Fruit fly (Drosophila melanogaster): ENCODE measurements around the gene armi.

armi gene

dm6 chr3L:3424846-3425245 lies 36.3 kb upstream of the armi start, which contains the start of gene sty:
Gene sty, minus strand, starts transcription at chr3L:3424935.
- TF ChIP-seq svp (GFP tag) (no peak), ss (GFP tag; optimal IDR thresholded peaks at IDR 0.05) (no peak), pdm3 (GFP tag; optimal IDR thresholded peaks at IDR 0.05) (no peak), Sox102F (GFP tag; optimal IDR thresholded peaks at IDR 0.05) (no peak), spab (GFP tag; optimal IDR thresholded peaks at IDR 0.05) (no peak), cyc (GFP tag; optimal IDR thresholded peaks at IDR 0.05) (no peak), CG15336 (GFP tag; IDR thresholded peaks at IDR 0.05) (no peak), Hr39 (GFP tag; optimal IDR thresholded peaks at IDR 0.05) (no peak), CG8319 (GFP tag; optimal IDR thresholded peaks at IDR 0.05) (no peak), CG11762 (GFP tag; optimal IDR thresholded peaks at IDR 0.05; ENCODE audit: insufficient read depth) (no peak), CG6276 (GFP tag; optimal IDR thresholded peaks at IDR 0.05) (no peak), Sox15 (GFP tag; optimal IDR thresholded peaks at IDR 0.05) (no peak), CG6163 (GFP tag; IDR thresholded peaks at IDR 0.05) (no peak)

- TF ChIP-seq CG11762 (GFP tag; optimal IDR thresholded peaks at IDR 0.05; ENCODE audit: insufficient read depth): no peak
- TF ChIP-seq CG8119 (GFP tag; IDR thresholded peaks at IDR 0.05): no peak
- no peak for TF ChIP-seq Gug (GFP tag; IDR thresholded peaks at IDR 0.05)
- no peak for TF ChIP-seq Sox102F (GFP tag; optimal IDR thresholded peaks at IDR 0.05)
- TF ChIP-seq Eip78C (GFP tag): no peak
- TF ChIP-seq Hr4 (GFP tag; optimal IDR thresholded peaks at IDR 0.05): no peak
- TF ChIP-seq CG6792 (GFP tag; optimal IDR thresholded peaks at IDR 0.05): no peak
- no peak for TF ChIP-seq acj6 (GFP tag; optimal IDR thresholded peaks at IDR 0.05)
- no peak for TF ChIP-seq OdsH (GFP tag; optimal IDR thresholded peaks at IDR 0.05)
- no peak for TF ChIP-seq Sox15 (GFP tag; optimal IDR thresholded peaks at IDR 0.05)
- TF ChIP-seq CG6854 (GFP tag; optimal IDR thresholded peaks at IDR 0.05): no peak
- TF ChIP-seq dac (GFP tag; optimal IDR thresholded peaks at IDR 0.05): no peak
- no peak for TF ChIP-seq Blimp-1 (GFP tag; optimal IDR thresholded peaks at IDR 0.05)
- no peak for TF ChIP-seq spab (GFP tag; optimal IDR thresholded peaks at IDR 0.05)
Measured at dm6 chr3L:3427037-3427436, 34.1 kb upstream of the armi start.

dm6 chr3L:3431061-3431648 lies 30.0 kb upstream of the armi start:
- TF ChIP-seq fd85E (GFP tag; optimal IDR thresholded peaks at IDR 0.05) (no peak), salr (GFP tag; optimal IDR thresholded peaks at IDR 0.05) (no peak), CG11294 (GFP tag; IDR thresholded peaks at IDR 0.05) (no peak), OdsH (GFP tag; optimal IDR thresholded peaks at IDR 0.05) (no peak), Sox102F (GFP tag; optimal IDR thresholded peaks at IDR 0.05) (no peak), CG10631 (GFP tag; optimal IDR thresholded peaks at IDR 0.05) (no peak), Ets96B (tag; optimal IDR thresholded peaks at IDR 0.05) (no peak), Hr38 (GFP tag; optimal IDR thresholded peaks at IDR 0.05) (no peak), Blimp-1 (GFP tag; optimal IDR thresholded peaks at IDR 0.05) (no peak), CG9139 (GFP tag; optimal IDR thresholded peaks at IDR 0.05) (no peak), Hr39 (GFP tag; optimal IDR thresholded peaks at IDR 0.05) (no peak), dsx (GFP tag; optimal IDR thresholded peaks at IDR 0.05; ENCODE audit: poor library complexity, severe bottlenecking) (no peak), CG3032 (tag; optimal IDR thresholded peaks at IDR 0.05) (no peak), Eip75B (GFP tag; optimal IDR thresholded peaks at IDR 0.05) (no peak), CG3919 (GFP tag; optimal IDR thresholded peaks at IDR 0.05) (no peak)

- TF ChIP-seq pdm3 (GFP tag; optimal IDR thresholded peaks at IDR 0.05) (peak; percentile 77), CG32006 (GFP tag; optimal IDR thresholded peaks at IDR 0.05) (peak; percentile 78), fd85E (GFP tag; optimal IDR thresholded peaks at IDR 0.05) (no peak), CG15336 (GFP tag; IDR thresholded peaks at IDR 0.05) (peak; percentile 89), Sox14 (GFP tag; optimal IDR thresholded peaks at IDR 0.05) (peak; percentile 69), lz (GFP tag; optimal IDR thresholded peaks at IDR 0.05) (peak; percentile 79), CG8319 (GFP tag; optimal IDR thresholded peaks at IDR 0.05) (peak; percentile 66), Ets21C (GFP tag; optimal IDR thresholded peaks at IDR 0.05) (peak; percentile 52), achi (GFP tag; optimal IDR thresholded peaks at IDR 0.05) (peak; percentile 79), Sox15 (GFP tag; optimal IDR thresholded peaks at IDR 0.05) (peak; percentile 60), CG31627 (GFP tag; optimal IDR thresholded peaks at IDR 0.05) (peak; percentile 84), svp (GFP tag) (peak; percentile 92), CG6163 (GFP tag; IDR thresholded peaks at IDR 0.05) (peak; percentile 80), eg (GFP tag; IDR thresholded peaks at IDR 0.05) (peak; percentile 89), OdsH (GFP tag; optimal IDR thresholded peaks at IDR 0.05) (peak; percentile 79), Gug (GFP tag; IDR thresholded peaks at IDR 0.05) (peak; percentile 73), CG11294 (GFP tag; IDR thresholded peaks at IDR 0.05) (peak; percentile 37; the same call in 1 of the 2 replicates), Eip75B (GFP tag; optimal IDR thresholded peaks at IDR 0.05) (peak; percentile 63), CG7368 (GFP tag; optimal IDR thresholded peaks at IDR 0.05) (peak; percentile 57), salr (GFP tag; optimal IDR thresholded peaks at IDR 0.05) (peak in 1 of 2 experiments; percentile 15), fd59A (GFP tag; optimal IDR thresholded peaks at IDR 0.05) (no peak)
Measured at dm6 chr3L:3432656-3433344, 28.3 kb upstream of the armi start.
